Worm (Caenorhabditis elegans): ENCODE data around the gene M176.9.

The M176.9 gene

ce11 chrII:9379796-9380195, 31.6 kb downstream of the M176.9 start, which contains the start of gene srh-48:
srh-48 (plus strand) TSS chrII:9380096.
- TF ChIP-seq flt-1 (GFP tag; IDR thresholded peaks at IDR 0.05) (no peak), hmbx-1 (tag; optimal IDR thresholded peaks at IDR 0.05) (no peak), ceh-36 (tag; optimal IDR thresholded peaks at IDR 0.05) (no peak), ama-1 (optimal IDR thresholded peaks at IDR 0.05) (no peak), ets-7 (tag; optimal IDR thresholded peaks at IDR 0.05) (no peak), sea-1 (GFP tag; conservative IDR thresholded peaks at IDR 0.05) (no peak), tbx-11 (GFP tag; IDR thresholded peaks at IDR 0.05) (no peak), hnd-1 (tag; optimal IDR thresholded peaks at IDR 0.05) (no peak), hmg-4 (GFP tag; optimal IDR thresholded peaks at IDR 0.05) (no peak), scrt-1 (GFP tag; IDR thresholded peaks at IDR 0.05) (no peak), aly-1 (tag; optimal IDR thresholded peaks at IDR 0.05) (no peak), B0310.2 (tag; optimal IDR thresholded peaks at IDR 0.05) (no peak), F13C5.2 (tag; optimal IDR thresholded peaks at IDR 0.05) (no peak)

DNA sequence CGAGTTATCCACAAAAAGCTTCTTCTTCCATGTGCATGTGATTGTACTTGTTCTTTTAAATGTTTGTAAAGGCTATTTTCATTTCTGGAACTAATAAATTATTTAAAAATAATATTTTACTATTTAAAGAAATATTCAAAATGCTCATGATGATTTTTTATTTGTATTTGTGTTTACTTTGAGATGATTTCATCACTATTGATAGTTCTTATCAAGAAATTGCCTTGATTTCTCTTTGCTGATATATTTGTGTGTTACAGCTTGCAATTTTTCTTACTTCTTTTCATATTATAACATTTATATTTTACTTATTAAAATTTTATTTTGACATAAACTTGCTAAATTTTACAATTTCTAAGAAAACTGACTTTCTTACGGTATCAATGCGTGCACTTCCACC, 33.2 kb downstream of the M176.9 start:
- no peak for TF ChIP-seq sea-1 (GFP tag; conservative IDR thresholded peaks at IDR 0.05)
- TF ChIP-seq B0310.2 (tag; optimal IDR thresholded peaks at IDR 0.05) = no peak
- TF ChIP-seq tra-4 (tag; optimal IDR thresholded peaks at IDR 0.05) = no peak
- TF ChIP-seq aly-1 (tag; optimal IDR thresholded peaks at IDR 0.05) = no peak
- no peak for TF ChIP-seq tbx-37 (GFP tag; conservative IDR thresholded peaks at IDR 0.05)
- no peak for TF ChIP-seq ceh-13 (GFP tag; optimal IDR thresholded peaks at IDR 0.05)
- TF ChIP-seq ceh-36 (tag; optimal IDR thresholded peaks at IDR 0.05) = no peak
- TF ChIP-seq flt-1 (GFP tag; IDR thresholded peaks at IDR 0.05) = no peak
- no peak for TF ChIP-seq hnd-1 (tag; optimal IDR thresholded peaks at IDR 0.05)
- TF ChIP-seq ama-1 (optimal IDR thresholded peaks at IDR 0.05) = no peak
- no peak for TF ChIP-seq scrt-1 (GFP tag; IDR thresholded peaks at IDR 0.05)
- TF ChIP-seq tbx-11 (GFP tag; IDR thresholded peaks at IDR 0.05) = no peak
- no peak for TF ChIP-seq hmg-4 (GFP tag; optimal IDR thresholded peaks at IDR 0.05)
- no peak for TF ChIP-seq ets-7 (tag; optimal IDR thresholded peaks at IDR 0.05)
- TF ChIP-seq pes-1 (GFP tag; IDR thresholded peaks at IDR 0.05) = no peak
- no peak for TF ChIP-seq hmbx-1 (tag; optimal IDR thresholded peaks at IDR 0.05)
- TF ChIP-seq F13C5.2 (tag; optimal IDR thresholded peaks at IDR 0.05) = no peak

- TF ChIP-seq pes-1 (GFP tag; IDR thresholded peaks at IDR 0.05) (no peak), B0310.2 (tag; optimal IDR thresholded peaks at IDR 0.05) (no peak), hnd-1 (tag; optimal IDR thresholded peaks at IDR 0.05) (no peak), hmbx-1 (tag; optimal IDR thresholded peaks at IDR 0.05) (no peak), ceh-13 (GFP tag; optimal IDR thresholded peaks at IDR 0.05) (no peak), aly-1 (tag; optimal IDR thresholded peaks at IDR 0.05) (no peak), flt-1 (GFP tag; IDR thresholded peaks at IDR 0.05) (no peak), scrt-1 (GFP tag; IDR thresholded peaks at IDR 0.05) (no peak), hmg-4 (GFP tag; optimal IDR thresholded peaks at IDR 0.05) (no peak), ets-7 (tag; optimal IDR thresholded peaks at IDR 0.05) (no peak), sea-1 (GFP tag; conservative IDR thresholded peaks at IDR 0.05) (no peak), tbx-37 (GFP tag; conservative IDR thresholded peaks at IDR 0.05) (no peak), tra-4 (tag; optimal IDR thresholded peaks at IDR 0.05) (no peak), tbx-11 (GFP tag; IDR thresholded peaks at IDR 0.05) (no peak), ceh-36 (tag; optimal IDR thresholded peaks at IDR 0.05) (no peak), ama-1 (optimal IDR thresholded peaks at IDR 0.05) (no peak), F13C5.2 (tag; optimal IDR thresholded peaks at IDR 0.05) (no peak)
These were observed 34.2 kb downstream of the M176.9 start, which contains the start of gene C06C3.10 for ce11 chrII:9377158-9377557. C06C3.10 (minus strand) TSS chrII:9377258.

- TF ChIP-seq pes-1 (GFP tag; IDR thresholded peaks at IDR 0.05) (no peak), hnd-1 (tag; optimal IDR thresholded peaks at IDR 0.05) (no peak), ets-7 (tag; optimal IDR thresholded peaks at IDR 0.05) (no peak), F13C5.2 (tag; optimal IDR thresholded peaks at IDR 0.05) (no peak), aly-1 (tag; optimal IDR thresholded peaks at IDR 0.05) (no peak), ceh-36 (tag; optimal IDR thresholded peaks at IDR 0.05) (no peak), tbx-11 (GFP tag; IDR thresholded peaks at IDR 0.05) (no peak), ceh-13 (GFP tag; optimal IDR thresholded peaks at IDR 0.05) (no peak), hmbx-1 (tag; optimal IDR thresholded peaks at IDR 0.05) (no peak)
These were observed 36.6 kb downstream of the M176.9 start, which contains the start of gene C06C3.12 for ce11 chrII:9374807-9375206. C06C3.12 (plus strand) TSS chrII:9375107.

DNA sequence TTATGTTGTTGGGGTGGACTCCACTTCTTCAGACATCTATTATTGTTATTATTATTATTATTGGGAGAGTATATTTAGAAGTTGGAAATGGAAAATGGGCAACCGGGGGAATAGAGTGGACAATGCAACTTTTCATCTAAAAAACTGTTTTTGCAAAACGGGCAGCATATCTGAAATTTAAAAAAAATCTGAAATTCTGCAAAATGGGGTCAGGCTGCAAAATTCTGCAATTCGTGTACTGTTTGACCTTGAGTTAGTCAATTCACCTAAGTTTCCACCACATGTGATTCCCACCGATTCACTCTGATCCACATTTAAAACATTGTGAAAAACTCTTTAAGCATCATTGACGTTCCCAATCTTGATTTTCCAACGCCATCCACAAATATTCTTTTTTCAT, 38.4 kb downstream of the M176.9 start, which contains the start of gene C06C3.4:
C06C3.4 (plus strand) TSS at position 301 of the 400 bp plus-strand sequence.
- TF ChIP-seq ceh-36 (tag; optimal IDR thresholded peaks at IDR 0.05) (no peak), hmbx-1 (tag; optimal IDR thresholded peaks at IDR 0.05) (no peak), tra-4 (tag; optimal IDR thresholded peaks at IDR 0.05) (no peak), pes-1 (GFP tag; IDR thresholded peaks at IDR 0.05) (no peak), sea-1 (GFP tag; conservative IDR thresholded peaks at IDR 0.05) (no peak), ets-7 (tag; optimal IDR thresholded peaks at IDR 0.05) (no peak)

ce11 chrII:9372393-9372792, 39.0 kb downstream of the M176.9 start, which contains the start of gene C06C3.3:
C06C3.3 (minus strand) TSS chrII:9372493.
- TF ChIP-seq hnd-1 (tag; optimal IDR thresholded peaks at IDR 0.05) (no peak), ceh-36 (tag; optimal IDR thresholded peaks at IDR 0.05) (no peak), ets-7 (tag; optimal IDR thresholded peaks at IDR 0.05) (no peak), hmbx-1 (tag; optimal IDR thresholded peaks at IDR 0.05) (no peak), tra-4 (tag; optimal IDR thresholded peaks at IDR 0.05) (no peak), hmg-4 (GFP tag; optimal IDR thresholded peaks at IDR 0.05) (no peak), F13C5.2 (tag; optimal IDR thresholded peaks at IDR 0.05) (no peak), sea-1 (GFP tag; conservative IDR thresholded peaks at IDR 0.05) (no peak)

- TF ChIP-seq tbx-11 (GFP tag; IDR thresholded peaks at IDR 0.05) (no peak), ceh-36 (tag; optimal IDR thresholded peaks at IDR 0.05) (no peak), pes-1 (GFP tag; IDR thresholded peaks at IDR 0.05) (no peak), F13C5.2 (tag; optimal IDR thresholded peaks at IDR 0.05) (no peak), sea-1 (GFP tag; conservative IDR thresholded peaks at IDR 0.05) (no peak), hnd-1 (tag; optimal IDR thresholded peaks at IDR 0.05) (no peak), ceh-13 (GFP tag; optimal IDR thresholded peaks at IDR 0.05) (no peak), hmg-4 (GFP tag; optimal IDR thresholded peaks at IDR 0.05) (no peak), ets-7 (tag; optimal IDR thresholded peaks at IDR 0.05) (no peak), tra-4 (tag; optimal IDR thresholded peaks at IDR 0.05) (no peak), B0310.2 (tag; optimal IDR thresholded peaks at IDR 0.05) (no peak), scrt-1 (GFP tag; IDR thresholded peaks at IDR 0.05) (no peak), hmbx-1 (tag; optimal IDR thresholded peaks at IDR 0.05) (no peak)
These were observed 42.0 kb downstream of the M176.9 start for ce11 chrII:9369394-9369793.
